Worm (Caenorhabditis elegans): ENCODE data around the gene sqv-3.

ce11 chrIII:9796448-9796847 is 16.3 kb upstream of the sqv-3 start, which contains the start of gene srxa-10:
- TF ChIP-seq lsy-2 (tag; optimal IDR thresholded peaks at IDR 0.05) (no peak), nhr-237 (tag; optimal IDR thresholded peaks at IDR 0.05) (no peak), unc-62 (GFP tag; optimal IDR thresholded peaks at IDR 0.05) (no peak), sem-2 (GFP tag; optimal IDR thresholded peaks at IDR 0.05) (no peak), pha-4 (tag; optimal IDR thresholded peaks at IDR 0.05) (no peak), snpc-4 (tag; optimal IDR thresholded peaks at IDR 0.05) (no peak), lin-13 (tag; optimal IDR thresholded peaks at IDR 0.05) (no peak), unc-120 (tag; optimal IDR thresholded peaks at IDR 0.05; ENCODE audit: poor library complexity, severe bottlenecking) (no peak), nhr-28 (tag; optimal IDR thresholded peaks at IDR 0.05) (no peak), nhr-2 (tag; optimal IDR thresholded peaks at IDR 0.05) (no peak), drap-1 (GFP tag; optimal IDR thresholded peaks at IDR 0.05) (no peak), nhr-76 (tag; optimal IDR thresholded peaks at IDR 0.05) (no peak), ztf-11 (tag; optimal IDR thresholded peaks at IDR 0.05) (no peak), unc-39 (tag; optimal IDR thresholded peaks at IDR 0.05) (no peak)

All from whole organism, mixed stage, embryonic.